Worm (Caenorhabditis elegans) whole organism, L2 larva: ENCODE data around the gene B0304.2.

ENCODE experiments used
- C34F6.9 ChIP-seq: fragments of 150-350 bp; optimal IDR thresholded peaks from 2 replicates; lab custom pipeline; 2014; ENCODE audit warnings: missing biosample characterization, missing genetic modification characterization
- F13H6.1 ChIP-seq: sonication (generic microtip); optimal IDR thresholded peaks from 2 replicates; lab custom pipeline; 2016; ENCODE audit warnings: missing genetic modification characterization, missing compliant biosample characterization
- R02D3.7 ChIP-seq: fragments of 150-350 bp; optimal IDR thresholded peaks from 2 replicates; lab custom pipeline; 2014; ENCODE audit warnings: missing biosample characterization, missing genetic modification characterization
- ZK546.5 ChIP-seq: sonication (generic microtip); optimal IDR thresholded peaks from 2 replicates; lab custom pipeline; 2017; ENCODE audit warnings: missing biosample characterization, missing genetic modification characterization
- alr-1 ChIP-seq: fragments of 150-350 bp; optimal IDR thresholded peaks from 2 replicates; lab custom pipeline; 2014; ENCODE audit warnings: missing biosample characterization, missing genetic modification characterization
- aly-2 ChIP-seq: fragments of 150-350 bp; optimal IDR thresholded peaks from 2 replicates; lab custom pipeline; 2014; ENCODE audit warnings: missing biosample characterization, missing genetic modification characterization
- ama-1 ChIP-seq: fragments of 150-350 bp; optimal IDR thresholded peaks from 2 replicates; lab custom pipeline; 2018; ENCODE audit warnings: inconsistent platforms
- ceh-16 ChIP-seq: fragments of 150-350 bp; optimal IDR thresholded peaks from 2 replicates; lab custom pipeline; 2014; ENCODE audit warnings: missing biosample characterization, missing genetic modification characterization
- crh-2 ChIP-seq: sonication (generic microtip); optimal IDR thresholded peaks from 2 replicates; lab custom pipeline; 2017; ENCODE audit warnings: missing biosample characterization, missing genetic modification characterization
- egl-27 ChIP-seq: sonication (generic microtip); optimal IDR thresholded peaks from 3 replicates; lab custom pipeline; 2017; ENCODE audit warnings: missing biosample characterization, missing genetic modification reagents, missing genetic modification characterization
- elt-1 ChIP-seq: fragments of 150-350 bp; optimal IDR thresholded peaks from 2 replicates; lab custom pipeline; 2014; ENCODE audit warnings: missing biosample characterization, missing genetic modification characterization
- fos-1 ChIP-seq: fragments of 150-350 bp; optimal IDR thresholded peaks from 2 replicates; lab custom pipeline; 2014; ENCODE audit warnings: missing biosample characterization, missing genetic modification characterization
- lin-11 ChIP-seq: fragments of 150-350 bp; sonication (generic microtip); optimal IDR thresholded peaks from 2 replicates; lab custom pipeline; 2014; ENCODE audit warnings: missing biosample characterization, missing genetic modification characterization, inconsistent platforms, mixed read lengths
- lin-13 ChIP-seq: fragments of 150-350 bp; optimal IDR thresholded peaks from 2 replicates; lab custom pipeline; 2014; ENCODE audit warnings: missing biosample characterization, missing genetic modification reagents, missing genetic modification characterization
- lin-39 ChIP-seq: fragments of 150-350 bp; optimal IDR thresholded peaks from 2 replicates; lab custom pipeline; 2014; ENCODE audit warnings: missing biosample characterization, missing genetic modification reagents, missing genetic modification characterization
- lsy-2 ChIP-seq, 2 experiments: fragments of 150-350 bp in 1 of 2; sonication (generic microtip) in 1 of 2; optimal IDR thresholded peaks; 2 replicates each; lab custom pipeline; 2014 to 2017; ENCODE audit warnings: missing biosample characterization in 2 of 2, missing genetic modification characterization in 2 of 2
- mbf-1 ChIP-seq: sonication (generic microtip); optimal IDR thresholded peaks from 2 replicates; lab custom pipeline; 2017; ENCODE audit warnings: missing biosample characterization, missing genetic modification characterization
- mdl-1 ChIP-seq, 2 experiments: fragments of 150-350 bp in 1 of 2; sonication (generic microtip) in 1 of 2; optimal IDR thresholded peaks; 2 replicates each; lab custom pipeline; 2017; ENCODE audit warnings: missing biosample characterization in 2 of 2, missing genetic modification characterization in 2 of 2
- nhr-10 ChIP-seq: sonication (generic microtip); optimal IDR thresholded peaks from 2 replicates; lab custom pipeline; 2017; ENCODE audit warnings: missing biosample characterization, missing genetic modification characterization
- nhr-11 ChIP-seq: fragments of 150-350 bp; optimal IDR thresholded peaks from 2 replicates; lab custom pipeline; 2014; ENCODE audit warnings: missing biosample characterization, missing genetic modification characterization
- nhr-12 ChIP-seq: fragments of 150-350 bp; optimal IDR thresholded peaks from 2 replicates; lab custom pipeline; 2014; ENCODE audit warnings: missing biosample characterization, missing genetic modification characterization
- nhr-129 ChIP-seq: fragments of 150-350 bp; optimal IDR thresholded peaks from 2 replicates; lab custom pipeline; 2014; ENCODE audit warnings: missing biosample characterization, missing genetic modification characterization
- nhr-21 ChIP-seq: fragments of 150-350 bp; optimal IDR thresholded peaks from 2 replicates; lab custom pipeline; 2014; ENCODE audit warnings: missing biosample characterization, missing genetic modification characterization
- nhr-23 ChIP-seq: fragments of 150-350 bp; optimal IDR thresholded peaks from 2 replicates; lab custom pipeline; 2014; ENCODE audit warnings: missing biosample characterization, missing genetic modification reagents, missing genetic modification characterization
- nhr-237 ChIP-seq: fragments of 150-350 bp; optimal IDR thresholded peaks from 2 replicates; lab custom pipeline; 2014; ENCODE audit warnings: missing biosample characterization, missing genetic modification characterization
- nhr-25 ChIP-seq: fragments of 150-350 bp; sonication (generic microtip); optimal IDR thresholded peaks from 3 replicates; lab custom pipeline; 2014; ENCODE audit warnings: missing biosample characterization, missing genetic modification characterization
- nhr-6 ChIP-seq: fragments of 150-350 bp; optimal IDR thresholded peaks from 2 replicates; lab custom pipeline; 2014; ENCODE audit warnings: missing biosample characterization, missing genetic modification characterization
- nhr-77 ChIP-seq: fragments of 150-350 bp; optimal IDR thresholded peaks from 2 replicates; lab custom pipeline; 2014; ENCODE audit warnings: missing biosample characterization, missing genetic modification characterization
- peb-1 ChIP-seq: fragments of 150-350 bp; optimal IDR thresholded peaks from 2 replicates; lab custom pipeline; 2014; ENCODE audit warnings: missing biosample characterization, missing genetic modification characterization
- skn-1 ChIP-seq: sonication (generic microtip); optimal IDR thresholded peaks from 2 replicates; lab custom pipeline; 2017; ENCODE audit warnings: missing biosample characterization, missing genetic modification characterization
- sma-3 ChIP-seq: sonication (generic microtip); optimal IDR thresholded peaks from 2 replicates; lab custom pipeline; 2016; ENCODE audit warnings: missing genetic modification reagents, missing genetic modification characterization, missing compliant biosample characterization
- sma-9 ChIP-seq, 2 experiments: fragments of 150-350 bp in 1 of 2; sonication (generic microtip) in 1 of 2; optimal IDR thresholded peaks; 2 replicates each; lab custom pipeline; 2014 to 2016; ENCODE audit warnings: missing genetic modification characterization in 2 of 2, mild to moderate bottlenecking in 1 of 2, missing biosample characterization in 1 of 2, missing compliant biosample characterization in 1 of 2, missing genetic modification reagents in 1 of 2, moderate library complexity in 1 of 2
- snpc-4 ChIP-seq: fragments of 150-350 bp; optimal IDR thresholded peaks from 2 replicates; lab custom pipeline; 2014; ENCODE audit warnings: missing biosample characterization, missing genetic modification characterization
- unc-39 ChIP-seq: fragments of 150-350 bp; optimal IDR thresholded peaks from 2 replicates; lab custom pipeline; 2014; ENCODE audit warnings: missing biosample characterization, missing genetic modification characterization
- unc-55 ChIP-seq: fragments of 150-350 bp; sonication (generic microtip); optimal IDR thresholded peaks from 3 replicates; lab custom pipeline; 2014; ENCODE audit warnings: missing biosample characterization, missing genetic modification reagents, missing genetic modification characterization
- unc-62 ChIP-seq: fragments of 150-350 bp; optimal IDR thresholded peaks from 2 replicates; lab custom pipeline; 2014; ENCODE audit warnings: missing biosample characterization, missing genetic modification reagents, missing genetic modification characterization
- ztf-1 ChIP-seq: fragments of 200-800 bp; sonication (Bioruptor generic); conservative IDR thresholded peaks from 2 replicates; pipeline ENCODE4 v1.3.6; 2022; ENCODE audit warnings: missing genetic modification characterization, missing compliant biosample characterization
- ztf-11 ChIP-seq: sonication (generic microtip); optimal IDR thresholded peaks from 2 replicates; lab custom pipeline; 2017; ENCODE audit warnings: missing biosample characterization, missing genetic modification characterization
- ztf-4 ChIP-seq: fragments of 150-350 bp; optimal IDR thresholded peaks from 2 replicates; lab custom pipeline; 2014; ENCODE audit warnings: missing biosample characterization, missing genetic modification characterization

B0304.2 gene

DNA sequence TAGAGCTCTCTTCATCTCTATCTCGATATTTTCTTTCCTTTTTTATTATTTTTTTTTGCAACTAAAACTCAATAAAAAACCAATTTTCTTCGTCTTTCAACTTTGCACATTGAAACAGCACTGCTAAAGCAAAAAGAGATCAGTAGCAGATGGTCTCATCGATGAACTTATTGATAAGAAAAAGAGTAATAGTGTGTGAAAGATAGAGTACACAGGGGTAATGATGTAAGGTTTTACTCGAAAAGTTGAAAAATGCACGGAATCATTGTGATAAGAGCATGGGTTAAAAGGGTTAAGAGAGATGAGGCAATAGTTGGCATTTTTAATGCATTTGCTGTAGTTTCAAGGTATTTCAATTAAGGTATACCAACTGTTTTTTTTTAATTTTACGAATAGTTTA is 28.7 kb downstream of the B0304.2 start:
- TF ChIP-seq peb-1 (tag; lab: Kevin White, UChicago) (no peak), nhr-23 (tag; lab: Kevin White, UChicago) (no peak), R02D3.7 (tag; lab: Kevin White, UChicago) (no peak), nhr-77 (tag; lab: Kevin White, UChicago) (no peak), lsy-2 (tag; optimal IDR thresholded peaks at IDR 0.05; lab: Kevin White, UChicago) (no peak), C34F6.9 (tag; lab: Kevin White, UChicago) (no peak), nhr-6 (tag; lab: Kevin White, UChicago) (no peak), mbf-1 (no peak), alr-1 (tag; lab: Kevin White, UChicago) (no peak), lin-39 (tag; lab: Kevin White, UChicago) (no peak), fos-1 (peak; percentile 75), mdl-1 (tag; optimal IDR thresholded peaks at IDR 0.05; lab: Kevin White, UChicago) (no peak), ztf-1 (GFP tag; lab: Robert Waterston, UW) (no peak), skn-1 (tag; lab: Kevin White, UChicago) (no peak), nhr-237 (tag; lab: Kevin White, UChicago) (no peak), nhr-11 (tag; lab: Kevin White, UChicago) (no peak), ztf-11 (tag; lab: Kevin White, UChicago) (no peak), nhr-12 (tag; lab: Kevin White, UChicago) (no peak), snpc-4 (tag; lab: Kevin White, UChicago) (no peak), egl-27 (tag; lab: Kevin White, UChicago) (no peak), unc-39 (tag; lab: Kevin White, UChicago) (no peak), nhr-25 (tag; lab: Kevin White, UChicago) (peak; percentile 35), ama-1 (lab: Kevin White, UChicago) (no peak), sma-9 (GFP tag; optimal IDR thresholded peaks at IDR 0.05; lab: Kevin White, UChicago) (peak; percentile 69), sma-9 (tag; optimal IDR thresholded peaks at IDR 0.05; lab: Kevin White, UChicago) (no peak), unc-55 (GFP tag; lab: Kevin White, UChicago) (no peak), ztf-4 (tag; lab: Kevin White, UChicago) (no peak), ZK546.5 (no peak), aly-2 (no peak), sma-3 (GFP tag; lab: Kevin White, UChicago) (peak; percentile 37), ceh-16 (tag; lab: Kevin White, UChicago) (no peak), unc-62 (GFP tag; lab: Kevin White, UChicago) (no peak), F13H6.1 (no peak), nhr-129 (tag; lab: Kevin White, UChicago) (no peak), crh-2 (tag; lab: Kevin White, UChicago) (no peak), elt-1 (no peak)

DNA sequence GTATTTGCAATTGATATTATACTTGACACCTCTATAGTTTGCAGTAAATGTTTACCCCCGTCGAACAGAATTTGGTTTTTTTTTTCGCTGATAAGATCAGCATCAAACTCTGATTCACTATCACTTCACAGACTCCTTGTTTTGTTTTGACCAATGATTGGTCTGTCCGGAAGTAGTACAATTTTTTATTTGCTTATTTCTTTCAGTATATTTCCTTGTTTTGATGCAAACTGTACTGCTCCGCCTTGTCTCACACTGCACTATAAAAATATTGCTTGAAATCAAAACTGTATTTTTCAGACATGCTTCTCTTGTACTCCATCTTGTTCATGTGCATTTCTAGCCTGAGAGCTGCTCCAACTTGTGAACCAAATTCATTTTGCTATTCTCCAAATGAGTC is 34.1 kb downstream of the B0304.2 start, which contains the start of gene M03A1.3:
M03A1.3 (plus strand) TSS at position 301 of the 400 bp plus-strand sequence.
- TF ChIP-seq sma-9 (GFP tag; optimal IDR thresholded peaks at IDR 0.05; lab: Kevin White, UChicago), result no peak
- no peak for TF ChIP-seq sma-9 (tag; optimal IDR thresholded peaks at IDR 0.05; lab: Kevin White, UChicago)
- no peak for TF ChIP-seq aly-2
- TF ChIP-seq C34F6.9 (tag; lab: Kevin White, UChicago), result no peak
- no peak for TF ChIP-seq ZK546.5
- no peak for TF ChIP-seq lin-13 (GFP tag; lab: Kevin White, UChicago)
- no peak for TF ChIP-seq lin-11 (tag; lab: Kevin White, UChicago)

DNA sequence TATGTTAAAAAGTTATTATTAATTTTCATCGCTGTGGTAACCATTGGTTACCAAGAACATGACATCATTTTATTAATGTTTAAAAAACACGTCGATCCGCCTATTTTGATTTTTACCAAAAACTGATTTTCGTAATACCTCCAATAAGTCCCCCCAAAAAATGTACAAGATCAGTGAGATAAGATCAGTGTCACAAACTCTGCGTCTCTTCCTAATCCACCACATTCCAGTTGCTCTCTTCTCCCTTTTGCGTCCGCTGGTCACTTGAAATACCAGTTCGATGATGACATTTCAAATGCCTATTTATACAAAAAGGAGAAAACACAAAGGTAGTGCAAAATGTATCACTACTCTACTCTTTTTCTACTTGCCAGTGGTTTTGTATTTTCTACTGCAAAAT is 36.6 kb downstream of the B0304.2 start, which contains the start of gene M03A1.8:
M03A1.8 (plus strand) TSS at position 269 of the 400 bp plus-strand sequence.
- TF ChIP-seq nhr-21 (tag; lab: Kevin White, UChicago), result peak; percentile 37
- TF ChIP-seq nhr-10 (tag; lab: Kevin White, UChicago), result no peak
- no peak for TF ChIP-seq lin-39 (tag; lab: Kevin White, UChicago)
